Worm (Caenorhabditis elegans) whole organism, early embryonic: Measurements from ENCODE around the gene ZK418.13.

Experiments
- ama-1 ChIP-seq: fragments of 150-350 bp; optimal IDR thresholded peaks from 2 replicates; lab custom pipeline; 2014
- ceh-13 ChIP-seq: fragments of 200-800 bp; sonication (Bioruptor generic); optimal IDR thresholded peaks from 2 replicates; lab custom pipeline; 2018; ENCODE audit warnings: mild to moderate bottlenecking, missing genetic modification characterization, missing compliant biosample characterization
- flt-1 ChIP-seq: fragments of 200-800 bp; sonication (Bioruptor generic); IDR thresholded peaks from 2 replicates; pipeline ENCODE4 v1.3.6; 2022; ENCODE audit warnings: missing genetic modification characterization, missing compliant biosample characterization
- tra-4 ChIP-seq: sonication (generic microtip); optimal IDR thresholded peaks from 2 replicates; lab custom pipeline; 2017; ENCODE audit warnings: missing genetic modification characterization, missing compliant biosample characterization

DNA sequence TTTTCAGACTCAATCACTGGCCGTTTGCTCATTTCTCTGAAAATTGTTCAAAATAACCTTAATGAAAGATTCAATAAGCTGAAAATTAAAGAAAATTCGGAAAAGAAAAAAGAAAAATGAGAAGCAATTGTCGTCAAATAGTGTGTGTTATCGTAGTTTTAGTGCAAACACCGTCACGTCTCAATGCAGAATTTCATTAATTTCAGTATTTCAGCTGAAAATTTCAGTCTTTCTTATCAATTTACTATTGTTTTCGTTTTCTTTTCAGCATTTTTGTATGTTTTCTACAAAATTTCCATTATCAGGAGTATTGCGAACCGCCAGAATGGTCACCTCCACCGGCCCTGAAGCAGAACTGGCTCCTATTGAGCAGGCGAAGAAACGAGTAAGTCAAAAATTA is 46.6 kb upstream of the ZK418.13 start, which contains the start of the genes B0280.9 and rpia-1:
- TF ChIP-seq ama-1 (lab: Kevin White, UChicago), result no peak
- TF ChIP-seq tra-4 (tag; lab: Kevin White, UChicago), result no peak
- no peak for TF ChIP-seq ceh-13
- no peak for TF ChIP-seq flt-1 (GFP tag; lab: Robert Waterston, UW)
